Fruit fly (Drosophila melanogaster) whole organism, embryonic: Measurements from ENCODE around the gene Cyp4ac1.
A peak's percentile ranks its signal among the peaks of the same experiment; 100 is the strongest.

ENCODE experiments used
- ATbp ChIP-seq: fragments of 200-800 bp; sonication (Bioruptor generic); optimal IDR thresholded peaks from 2 replicates; lab custom pipeline; 2017; ENCODE audit warnings: missing biosample characterization, mild to moderate bottlenecking, missing genetic modification characterization, missing genetic modification reagents
- CG11504 ChIP-seq: fragments of 200-800 bp; sonication (Bioruptor generic); optimal IDR thresholded peaks from 3 replicates; lab custom pipeline; 2019; ENCODE audit warnings: missing biosample characterization, mild to moderate bottlenecking, missing genetic modification characterization, moderate library complexity
- CG12659 ChIP-seq: fragments of 200-800 bp; sonication (Bioruptor generic); optimal IDR thresholded peaks from 3 replicates; lab custom pipeline; 2017; ENCODE audit warnings: mild to moderate bottlenecking, missing biosample characterization, missing genetic modification reagents, missing genetic modification characterization
- CG14441 ChIP-seq: fragments of 200-800 bp; sonication (Bioruptor generic); IDR thresholded peaks from 2 replicates; pipeline ENCODE4 v1.3.6; 2022; ENCODE audit warnings: missing biosample characterization, missing genetic modification characterization
- CG15479 ChIP-seq: fragments of 200-800 bp; sonication (Bioruptor generic); optimal IDR thresholded peaks from 3 replicates; lab custom pipeline; 2019; ENCODE audit warnings: missing biosample characterization, mild to moderate bottlenecking, missing genetic modification characterization, moderate library complexity
- CG17359 ChIP-seq: fragments of 200-800 bp; sonication (Bioruptor generic); optimal IDR thresholded peaks from 3 replicates; lab custom pipeline; 2018; ENCODE audit warnings: missing biosample characterization, mild to moderate bottlenecking, missing genetic modification characterization, moderate library complexity
- CG30403 ChIP-seq: fragments of 200-800 bp; sonication (Bioruptor generic); optimal IDR thresholded peaks from 3 replicates; lab custom pipeline; 2016; ENCODE audit warnings: missing biosample characterization, missing genetic modification characterization
- CG30431 ChIP-seq: fragments of 200-800 bp; sonication (Bioruptor generic); optimal IDR thresholded peaks from 2 replicates; lab custom pipeline; 2017; ENCODE audit warnings: missing biosample characterization, missing genetic modification characterization
- CG3163 ChIP-seq: fragments of 200-800 bp; sonication (Bioruptor generic); optimal IDR thresholded peaks from 3 replicates; lab custom pipeline; 2016; ENCODE audit warnings: missing biosample characterization, missing genetic modification characterization
- CG5180 ChIP-seq: fragments of 200-800 bp; sonication (Bioruptor generic); optimal IDR thresholded peaks from 3 replicates; lab custom pipeline; 2017; ENCODE audit warnings: missing biosample characterization, missing genetic modification characterization, mild to moderate bottlenecking, moderate library complexity, missing genetic modification reagents
- CG6683 ChIP-seq: fragments of 200-800 bp; sonication (Bioruptor generic); optimal IDR thresholded peaks from 2 replicates; lab custom pipeline; 2017; ENCODE audit warnings: missing biosample characterization, mild to moderate bottlenecking, missing genetic modification characterization, missing genetic modification reagents
- CG7357 ChIP-seq: fragments of 200-800 bp; sonication (Bioruptor generic); IDR thresholded peaks from 3 replicates; pipeline ENCODE4 v1.3.6; 2022; ENCODE audit warnings: missing biosample characterization, missing genetic modification characterization
- CG7987 ChIP-seq: fragments of 200-800 bp; sonication (Bioruptor generic); optimal IDR thresholded peaks from 2 replicates; lab custom pipeline; 2018; ENCODE audit warnings: missing biosample characterization, mild to moderate bottlenecking, missing genetic modification characterization, moderate library complexity
- CG9437 ChIP-seq: fragments of 200-800 bp; sonication (Bioruptor generic); optimal IDR thresholded peaks from 2 replicates; lab custom pipeline; 2018; ENCODE audit warnings: missing biosample characterization, mild to moderate bottlenecking, missing genetic modification characterization
- CG9797 ChIP-seq: fragments of 200-800 bp; sonication (Bioruptor generic); optimal IDR thresholded peaks from 3 replicates; lab custom pipeline; 2018; ENCODE audit warnings: missing biosample characterization, mild to moderate bottlenecking, missing genetic modification characterization
- Dad ChIP-seq: fragments of 200-800 bp; sonication (Bioruptor generic); optimal IDR thresholded peaks from 3 replicates; lab custom pipeline; 2016; ENCODE audit warnings: missing biosample characterization, missing genetic modification characterization
- Fer1 ChIP-seq: fragments of 200-800 bp; sonication (Bioruptor generic); optimal IDR thresholded peaks from 2 replicates; lab custom pipeline; 2017; ENCODE audit warnings: missing biosample characterization, mild to moderate bottlenecking, missing genetic modification characterization
- Hey ChIP-seq: fragments of 200-800 bp; sonication (Bioruptor generic); optimal IDR thresholded peaks from 3 replicates; lab custom pipeline; 2018; ENCODE audit warnings: missing biosample characterization, mild to moderate bottlenecking, missing genetic modification characterization
- MESR4 ChIP-seq: fragments of 200-800 bp; sonication (Bioruptor generic); optimal IDR thresholded peaks from 2 replicates; lab custom pipeline; 2018; ENCODE audit warnings: missing biosample characterization, mild to moderate bottlenecking, missing genetic modification characterization, moderate library complexity
- MTF-1 ChIP-seq: fragments of 200-800 bp; sonication (Bioruptor generic); optimal IDR thresholded peaks from 2 replicates; lab custom pipeline; 2018; ENCODE audit warnings: missing biosample characterization, mild to moderate bottlenecking, missing genetic modification characterization, borderline replicate concordance
- NC2α ChIP-seq: fragments of 200-800 bp; sonication (Bioruptor generic); optimal IDR thresholded peaks from 2 replicates; lab custom pipeline; 2016; ENCODE audit warnings: missing biosample characterization, missing genetic modification characterization
- NfI ChIP-seq: fragments of 200-800 bp; sonication (Bioruptor generic); optimal IDR thresholded peaks from 3 replicates; lab custom pipeline; 2018; ENCODE audit warnings: missing biosample characterization, mild to moderate bottlenecking, missing genetic modification characterization, moderate library complexity
- Oaz ChIP-seq: fragments of 200-800 bp; sonication (Bioruptor generic); IDR thresholded peaks from 2 replicates; pipeline ENCODE4 v1.3.6; 2022; ENCODE audit warnings: missing biosample characterization, missing genetic modification characterization
- Spps ChIP-seq: fragments of 200-800 bp; sonication (Bioruptor generic); optimal IDR thresholded peaks from 2 replicates; lab custom pipeline; 2018; ENCODE audit warnings: missing biosample characterization, mild to moderate bottlenecking, missing genetic modification characterization
- Xbp1 ChIP-seq: fragments of 200-800 bp; sonication (Bioruptor generic); optimal IDR thresholded peaks from 3 replicates; lab custom pipeline; 2016; ENCODE audit warnings: missing biosample characterization, mild to moderate bottlenecking, missing genetic modification characterization
- ac ChIP-seq: fragments of 200-800 bp; sonication (Bioruptor generic); optimal IDR thresholded peaks from 3 replicates; lab custom pipeline; 2017; ENCODE audit warnings: missing biosample characterization, mild to moderate bottlenecking, missing genetic modification characterization
- bbx ChIP-seq: fragments of 200-800 bp; sonication (Bioruptor generic); IDR thresholded peaks from 2 replicates; pipeline ENCODE4 v1.3.6; 2022; ENCODE audit warnings: missing biosample characterization, missing genetic modification characterization; ENCODE audit not compliant: partially characterized antibody
- bigmax ChIP-seq: fragments of 200-800 bp; sonication (Bioruptor generic); optimal IDR thresholded peaks from 2 replicates; lab custom pipeline; 2018; ENCODE audit warnings: missing biosample characterization, mild to moderate bottlenecking, missing genetic modification characterization
- br ChIP-seq: fragments of >200 bp; optimal IDR thresholded peaks from 2 replicates; lab custom pipeline; 2017
- en ChIP-seq: fragments of 200-800 bp; sonication (Bioruptor generic); optimal IDR thresholded peaks from 2 replicates; lab custom pipeline; 2016; ENCODE audit warnings: missing biosample characterization, missing genetic modification characterization
- exex ChIP-seq: fragments of 200-800 bp; sonication (Bioruptor generic); optimal IDR thresholded peaks from 4 replicates; lab custom pipeline; 2018; ENCODE audit warnings: missing biosample characterization, mild to moderate bottlenecking, missing genetic modification characterization, moderate library complexity
- fd96Cb ChIP-seq: fragments of 200-800 bp; sonication (Bioruptor generic); optimal IDR thresholded peaks from 2 replicates; lab custom pipeline; 2018; ENCODE audit warnings: missing biosample characterization, mild to moderate bottlenecking, missing genetic modification characterization, moderate library complexity
- gce ChIP-seq: fragments of 200-800 bp; sonication (Bioruptor generic); IDR thresholded peaks from 3 replicates; pipeline ENCODE4 v1.3.6; 2022; ENCODE audit warnings: missing biosample characterization, missing genetic modification characterization
- grn ChIP-seq: fragments of 200-800 bp; sonication (Bioruptor generic); optimal IDR thresholded peaks from 3 replicates; lab custom pipeline; 2017; ENCODE audit warnings: missing biosample characterization, missing genetic modification characterization
- kay ChIP-seq: fragments of 200-800 bp; sonication (Bioruptor generic); optimal IDR thresholded peaks from 2 replicates; lab custom pipeline; 2016; ENCODE audit warnings: missing biosample characterization, missing genetic modification characterization
- kni ChIP-seq: fragments of 200-800 bp; sonication (Bioruptor generic); optimal IDR thresholded peaks from 3 replicates; lab custom pipeline; 2017; ENCODE audit warnings: mild to moderate bottlenecking, missing biosample characterization, missing genetic modification reagents, missing genetic modification characterization
- lmd ChIP-seq: fragments of 200-800 bp; sonication (Bioruptor generic); IDR thresholded peaks from 2 replicates; pipeline ENCODE4 v1.3.6; 2022; ENCODE audit warnings: missing biosample characterization, missing genetic modification characterization
- onecut ChIP-seq: fragments of 200-800 bp; sonication (Bioruptor generic); IDR thresholded peaks from 2 replicates; pipeline ENCODE4 v1.3.6; 2022; ENCODE audit warnings: missing biosample characterization, missing genetic modification characterization
- pnt ChIP-seq: fragments of 200-800 bp; sonication (Bioruptor generic); optimal IDR thresholded peaks from 3 replicates; lab custom pipeline; 2016; ENCODE audit warnings: missing biosample characterization, missing genetic modification characterization
- schlank ChIP-seq: fragments of 200-800 bp; sonication (Bioruptor generic); optimal IDR thresholded peaks from 2 replicates; lab custom pipeline; 2018; ENCODE audit warnings: missing biosample characterization, mild to moderate bottlenecking, missing genetic modification characterization
- scrt ChIP-seq: fragments of 200-800 bp; sonication (Bioruptor generic); optimal IDR thresholded peaks from 2 replicates; lab custom pipeline; 2018; ENCODE audit warnings: missing biosample characterization, mild to moderate bottlenecking, missing genetic modification characterization, moderate library complexity
- slp2 ChIP-seq: fragments of 200-800 bp; sonication (Bioruptor generic); optimal IDR thresholded peaks from 2 replicates; lab custom pipeline; 2016; ENCODE audit warnings: missing biosample characterization, missing genetic modification characterization
- so ChIP-seq: fragments of 200-800 bp; sonication (Bioruptor generic); IDR thresholded peaks from 3 replicates; pipeline ENCODE4 v1.3.6; 2022; ENCODE audit warnings: missing biosample characterization, missing genetic modification characterization
- trh ChIP-seq: fragments of 200-800 bp; sonication (Bioruptor generic); optimal IDR thresholded peaks from 2 replicates; lab custom pipeline; 2016; ENCODE audit warnings: missing biosample characterization, missing genetic modification characterization
- tx ChIP-seq: fragments of 200-800 bp; sonication (Bioruptor generic); optimal IDR thresholded peaks from 2 replicates; lab custom pipeline; 2016; ENCODE audit warnings: missing biosample characterization, missing genetic modification characterization
- wek ChIP-seq: fragments of 200-800 bp; sonication (Bioruptor generic); optimal IDR thresholded peaks from 3 replicates; lab custom pipeline; 2018; ENCODE audit warnings: missing biosample characterization, mild to moderate bottlenecking, missing genetic modification characterization, moderate library complexity
- wor ChIP-seq: fragments of 200-800 bp; sonication (Bioruptor generic); IDR thresholded peaks from 2 replicates; pipeline ENCODE4 v1.3.6; 2022; ENCODE audit warnings: missing biosample characterization, missing genetic modification characterization

Gene Cyp4ac1

dm6 chr2L:5277262-5278008, 13.6 kb downstream of the Cyp4ac1 start (continued):
- TF ChIP-seq CG15479 (GFP tag; lab: Kevin White, UChicago) (peak; percentile 90), kay (GFP tag; lab: Kevin White, UChicago) (no peak), kni (GFP tag; lab: Kevin White, UChicago) (no peak), CG30431 (GFP tag; lab: Kevin White, UChicago) (no peak), Xbp1 (no peak), CG11504 (tag; lab: Kevin White, UChicago) (no peak), br (lab: Kevin White, UChicago) (no peak), CG7987 (GFP tag; lab: Kevin White, UChicago) (no peak), slp2 (GFP tag; lab: Kevin White, UChicago) (no peak), schlank (tag; lab: Kevin White, UChicago) (no peak), MESR4 (no peak), grn (GFP tag; lab: Kevin White, UChicago) (peak; percentile 6), CG9437 (GFP tag; lab: Kevin White, UChicago) (no peak), CG12659 (GFP tag; lab: Kevin White, UChicago) (no peak), NfI (GFP tag; lab: Kevin White, UChicago) (no peak), CG17359 (tag; lab: Kevin White, UChicago) (no peak), fd96Cb (tag; lab: Kevin White, UChicago) (no peak), exex (tag; lab: Kevin White, UChicago) (peak; percentile 96)

dm6 chr2L:5278309-5279130, 14.7 kb downstream of the Cyp4ac1 start, which contains the start of the genes Nin and Bub1:
Gene Nin, minus strand, starts transcription at chr2L:5278548.
Gene Bub1, plus strand, starts transcription at chr2L:5278865.
- no peak for TF ChIP-seq tx (GFP tag; lab: Kevin White, UChicago)
- no peak for TF ChIP-seq NC2α (GFP tag; lab: Kevin White, UChicago)
- TF ChIP-seq Hey (tag; lab: Kevin White, UChicago) = no peak
- no peak for TF ChIP-seq CG5180 (GFP tag; lab: Kevin White, UChicago)
- no peak for TF ChIP-seq bigmax (GFP tag; lab: Kevin White, UChicago)
- TF ChIP-seq onecut (GFP tag; lab: Robert Waterston, UW) = no peak
- TF ChIP-seq wek = peak; percentile 3
- no peak for TF ChIP-seq pnt (GFP tag; lab: Kevin White, UChicago)
- TF ChIP-seq CG30403 = peak; percentile 62
- TF ChIP-seq CG7357 (GFP tag; lab: Robert Waterston, UW) = no peak
- TF ChIP-seq wor (GFP tag; lab: Robert Waterston, UW) = no peak
- no peak for TF ChIP-seq Oaz
- peak; percentile 31; the same call in 1 of the 2 replicates for TF ChIP-seq CG14441
- no peak for TF ChIP-seq trh (GFP tag; lab: Kevin White, UChicago)
- TF ChIP-seq en (GFP tag; lab: Kevin White, UChicago) = no peak
- TF ChIP-seq bbx (GFP tag; lab: Robert Waterston, UW) = peak; percentile 88
- no peak; the same call in none of the 2 replicates for TF ChIP-seq lmd (GFP tag; lab: Robert Waterston, UW)
- no peak for TF ChIP-seq ATbp (GFP tag; lab: Kevin White, UChicago)
- TF ChIP-seq CG3163 = no peak
- no peak for TF ChIP-seq ac (GFP tag; lab: Kevin White, UChicago)
- TF ChIP-seq so (GFP tag; lab: Robert Waterston, UW) = no peak
- TF ChIP-seq gce (GFP tag; lab: Robert Waterston, UW) = 0 out of 3 replicates have a peak, but pooled peaks have one; percentile 47
- TF ChIP-seq CG6683 (GFP tag; lab: Kevin White, UChicago) = no peak
- TF ChIP-seq Fer1 (GFP tag; lab: Kevin White, UChicago) = no peak
- TF ChIP-seq Dad (GFP tag; lab: Kevin White, UChicago) = no peak
- TF ChIP-seq scrt = no peak
- no peak for TF ChIP-seq CG9797 (GFP tag; lab: Kevin White, UChicago)
- TF ChIP-seq MTF-1 = no peak
- TF ChIP-seq Spps (tag; lab: Kevin White, UChicago) = no peak
